Fruit fly (Drosophila melanogaster) Kc167 (cell line): ENCODE measurements around the gene viaf.

Experiments used
- Myc ChIP-seq: fragments of >200 bp; optimal IDR thresholded peaks from 2 replicates; lab custom pipeline; 2017; ENCODE audit warnings: missing external identifiers
- Sin3A ChIP-seq: fragments of >200 bp; optimal IDR thresholded peaks from 2 replicates; lab custom pipeline; 2018; ENCODE audit warnings: missing external identifiers
- h ChIP-seq: fragments of >200 bp; optimal IDR thresholded peaks from 3 replicates; lab custom pipeline; 2018; ENCODE audit warnings: missing external identifiers
- insv ChIP-seq: fragments of >200 bp; optimal IDR thresholded peaks from 3 replicates; lab custom pipeline; 2018; ENCODE audit warnings: missing external identifiers
- psq ChIP-seq: fragments of >200 bp; optimal IDR thresholded peaks from 2 replicates; lab custom pipeline; 2017; ENCODE audit warnings: missing external identifiers
- ttk ChIP-seq: sonication (Bioruptor generic); optimal IDR thresholded peaks from 2 replicates; lab custom pipeline; 2017; ENCODE audit warnings: missing external identifiers

Gene viaf

DNA sequence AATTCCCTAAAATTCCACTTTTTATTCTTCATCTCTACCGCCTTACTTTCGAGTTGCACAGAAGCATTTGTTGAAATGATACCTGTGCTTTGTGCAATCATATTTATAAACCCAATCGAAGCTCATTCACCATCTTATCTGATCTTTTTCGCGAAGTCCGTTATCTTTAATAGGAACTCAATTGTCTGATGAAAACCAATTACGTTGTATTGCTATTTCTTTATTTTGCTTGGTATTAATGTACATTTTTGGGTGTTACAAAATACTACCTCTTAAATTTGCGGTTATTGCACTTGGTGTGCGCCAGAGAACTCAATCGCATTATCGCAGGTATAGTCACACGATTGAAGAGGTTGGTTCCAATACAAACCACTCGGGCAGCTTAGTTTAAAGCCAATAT is 20.1 kb downstream of the viaf start, which contains the start of gene Muc68E:
Gene Muc68E (minus strand): TSS at position 101 of the 400 bp plus-strand sequence.
- TF ChIP-seq insv (lab: Kevin White, UChicago) (no peak), psq (lab: Kevin White, UChicago) (no peak), Sin3A (lab: Kevin White, UChicago) (no peak), h (lab: Kevin White, UChicago) (no peak), ttk (lab: Kevin White, UChicago) (no peak), Myc (lab: Kevin White, UChicago) (no peak)

dm6 chr3L:11966104-11966503 is 26.9 kb downstream of the viaf start, which contains the start of gene prc:
prc (minus strand) TSS chr3L:11966131.
- TF ChIP-seq psq (lab: Kevin White, UChicago): no peak
- no peak for TF ChIP-seq Myc (lab: Kevin White, UChicago)
- TF ChIP-seq Sin3A (lab: Kevin White, UChicago): no peak
- no peak for TF ChIP-seq insv (lab: Kevin White, UChicago)

dm6 chr3L:11957669-11958333 is 35.2 kb downstream of the viaf start, which contains the start of the genes CG11570 and CG43294:
CG11570 (minus strand) TSS chr3L:11957769.
CG43294 (plus strand) TSS chr3L:11958283.
- no peak for TF ChIP-seq psq (lab: Kevin White, UChicago)

- TF ChIP-seq h (lab: Kevin White, UChicago) (no peak), insv (lab: Kevin White, UChicago) (no peak)
Observed at dm6 chr3L:11953783-11954182, 39.2 kb downstream of the viaf start, which contains the start of gene CG7248. CG7248 (plus strand) TSS chr3L:11954083.

dm6 chr3L:11953217-11953616 is 39.8 kb downstream of the viaf start, which contains the start of gene obst-G:
obst-G (minus strand) TSS chr3L:11953317.
- no peak for TF ChIP-seq psq (lab: Kevin White, UChicago)
- TF ChIP-seq Myc (lab: Kevin White, UChicago): no peak
- no peak for TF ChIP-seq insv (lab: Kevin White, UChicago)
- TF ChIP-seq ttk (lab: Kevin White, UChicago): no peak
- TF ChIP-seq h (lab: Kevin White, UChicago): no peak
- no peak for TF ChIP-seq Sin3A (lab: Kevin White, UChicago)

DNA sequence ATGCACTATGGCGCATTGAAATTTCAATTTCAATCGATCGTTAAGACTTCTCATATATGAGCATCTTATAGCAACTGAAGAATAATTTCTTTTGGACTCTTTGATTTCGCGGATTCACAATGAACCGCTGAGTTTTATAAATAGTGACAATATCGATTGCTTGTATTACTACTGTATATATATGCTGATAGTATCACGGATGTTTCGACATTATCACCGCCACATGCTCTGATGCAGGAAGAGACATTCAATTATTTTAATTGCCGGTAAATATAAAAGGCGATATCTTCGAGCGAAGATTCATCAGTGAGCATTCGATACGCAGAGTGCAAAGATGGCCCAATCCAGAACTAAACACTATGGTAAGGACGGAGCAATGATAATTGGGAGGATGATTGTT is 43.4 kb downstream of the viaf start, which contains the start of gene CG17826:
Gene CG17826 (plus strand): TSS at position 301 of the 400 bp plus-strand sequence.
- no peak for TF ChIP-seq ttk (lab: Kevin White, UChicago)
- TF ChIP-seq Myc (lab: Kevin White, UChicago): no peak
- no peak for TF ChIP-seq psq (lab: Kevin White, UChicago)
- TF ChIP-seq h (lab: Kevin White, UChicago): no peak
- no peak for TF ChIP-seq insv (lab: Kevin White, UChicago)
- TF ChIP-seq Sin3A (lab: Kevin White, UChicago): no peak

dm6 chr3L:11947357-11947756 is 45.6 kb downstream of the viaf start, which contains the start of gene CG7252:
CG7252 (plus strand) TSS chr3L:11947675.
- TF ChIP-seq ttk (lab: Kevin White, UChicago): no peak
- no peak for TF ChIP-seq Sin3A (lab: Kevin White, UChicago)
- TF ChIP-seq psq (lab: Kevin White, UChicago): no peak
- no peak for TF ChIP-seq insv (lab: Kevin White, UChicago)
- no peak for TF ChIP-seq Myc (lab: Kevin White, UChicago)
- TF ChIP-seq h (lab: Kevin White, UChicago): no peak

- no peak for TF ChIP-seq h (lab: Kevin White, UChicago)
- TF ChIP-seq Myc (lab: Kevin White, UChicago): no peak
- TF ChIP-seq psq (lab: Kevin White, UChicago): no peak
- TF ChIP-seq ttk (lab: Kevin White, UChicago): no peak
- TF ChIP-seq insv (lab: Kevin White, UChicago): no peak
- TF ChIP-seq Sin3A (lab: Kevin White, UChicago): no peak
Observed at dm6 chr3L:11944752-11945151, 48.2 kb downstream of the viaf start, which contains the start of gene CG5883. CG5883 (minus strand) TSS chr3L:11944852.
